Fruit fly (Drosophila melanogaster): Measurements from ENCODE around the gene CG9072.

CG9072 gene

DNA sequence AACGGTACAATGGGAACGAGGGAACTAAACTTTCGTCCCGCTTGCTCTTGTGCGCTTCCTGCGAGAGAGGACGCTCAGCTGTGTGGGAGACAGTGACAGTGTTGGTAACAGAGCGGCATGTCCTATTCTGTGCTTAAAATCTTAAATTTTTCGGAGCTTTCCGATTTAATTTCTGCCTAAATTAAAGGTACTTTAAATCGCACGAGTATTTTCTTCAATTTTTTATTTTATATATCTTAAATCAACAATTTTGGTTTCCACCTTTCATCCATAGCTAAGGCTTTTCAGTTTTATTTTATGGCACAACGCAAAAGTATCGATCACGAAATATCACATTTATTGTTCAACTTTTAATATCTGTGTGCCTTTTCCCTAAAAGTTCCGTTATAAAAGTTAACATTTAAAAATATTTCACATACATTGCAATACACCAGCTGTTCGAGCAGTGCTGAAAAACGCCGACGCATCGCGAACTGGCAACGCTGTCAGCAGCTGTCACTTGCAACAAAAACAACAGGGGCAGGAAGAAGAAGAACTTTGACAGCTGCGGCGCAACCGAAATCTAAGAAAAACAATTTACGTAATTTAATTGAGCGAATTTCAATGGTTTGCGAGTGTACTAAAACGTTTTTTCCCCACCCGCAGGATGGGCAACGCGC is 32.3 kb downstream of the CG9072 start, which contains the start of the genes hiw and ND-B18 (continued):
- peak; percentile 29 for TF ChIP-seq CG13624 (GFP tag; optimal IDR thresholded peaks at IDR 0.05)
- TF ChIP-seq Xrp1 (GFP tag; IDR thresholded peaks at IDR 0.05), result no peak
- TF ChIP-seq CG13287 (GFP tag; IDR thresholded peaks at IDR 0.05; ENCODE audit: partially characterized antibody), result peak; percentile 34; the same call in 1 of the 2 replicates
- TF ChIP-seq dati (GFP tag; IDR thresholded peaks at IDR 0.05), result no peak
- no peak for TF ChIP-seq en (GFP tag; optimal IDR thresholded peaks at IDR 0.05)
- no peak for TF ChIP-seq Jarid2 (GFP tag; optimal IDR thresholded peaks at IDR 0.05)
- TF ChIP-seq Doc2 (GFP tag; IDR thresholded peaks at IDR 0.05), result no peak
- TF ChIP-seq Lpt (GFP tag; optimal IDR thresholded peaks at IDR 0.05), result no peak
- TF ChIP-seq Meics (GFP tag; optimal IDR thresholded peaks at IDR 0.05), result no peak
- TF ChIP-seq wek (GFP tag; optimal IDR thresholded peaks at IDR 0.05), result no peak
- no peak for TF ChIP-seq CG2129 (GFP tag; IDR thresholded peaks at IDR 0.05; ENCODE audit: partially characterized antibody)
- TF ChIP-seq CG9876 (GFP tag; optimal IDR thresholded peaks at IDR 0.05), result no peak
- TF ChIP-seq zfh2 (GFP tag; optimal IDR thresholded peaks at IDR 0.05), result peak; percentile 43
- TF ChIP-seq bab2 (GFP tag; optimal IDR thresholded peaks at IDR 0.05), result no peak
- no peak for TF ChIP-seq hth (optimal IDR thresholded peaks at IDR 0.05)
- no peak for TF ChIP-seq klu (GFP tag; IDR thresholded peaks at IDR 0.05)
- TF ChIP-seq tna (GFP tag; IDR thresholded peaks at IDR 0.05; ENCODE audit: partially characterized antibody), result no peak
- TF ChIP-seq dm (GFP tag; optimal IDR thresholded peaks at IDR 0.05), result no peak
- TF ChIP-seq CG2116 (GFP tag; optimal IDR thresholded peaks at IDR 0.05), result peak; percentile 47
- peak; percentile 36 for TF ChIP-seq Sin3A (optimal IDR thresholded peaks at IDR 0.05)
- TF ChIP-seq CG3995 (GFP tag; optimal IDR thresholded peaks at IDR 0.05), result peak; percentile 64
- TF ChIP-seq CG10462 (GFP tag; optimal IDR thresholded peaks at IDR 0.05), result no peak
- peak; percentile 13 for TF ChIP-seq CG8290 (GFP tag; optimal IDR thresholded peaks at IDR 0.05)
- no peak for TF ChIP-seq CG8290 (tag; optimal IDR thresholded peaks at IDR 0.05)
- TF ChIP-seq Lhr (GFP tag; optimal IDR thresholded peaks at IDR 0.05), result peak; percentile 9
- no peak for TF ChIP-seq nau (GFP tag; optimal IDR thresholded peaks at IDR 0.05)
- no peak for TF ChIP-seq ems (GFP tag; optimal IDR thresholded peaks at IDR 0.05)
- no peak for TF ChIP-seq CG5245 (GFP tag; optimal IDR thresholded peaks at IDR 0.05)
- peak; percentile 9 for TF ChIP-seq CG10209 (GFP tag; optimal IDR thresholded peaks at IDR 0.05)
- TF ChIP-seq CG12236 (GFP tag; optimal IDR thresholded peaks at IDR 0.05), result no peak
- 0 out of 2 replicates have a peak, but pooled peaks have one; percentile 10 for TF ChIP-seq CG11085 (GFP tag; IDR thresholded peaks at IDR 0.05)
- TF ChIP-seq D19A (tag; optimal IDR thresholded peaks at IDR 0.05), result no peak
- TF ChIP-seq HHEX (GFP tag; optimal IDR thresholded peaks at IDR 0.05), result peak; percentile 17
- TF ChIP-seq Spps (tag; optimal IDR thresholded peaks at IDR 0.05), result no peak
- peak; percentile 17 for TF ChIP-seq CG17829 (tag; optimal IDR thresholded peaks at IDR 0.05)
- peak; percentile 8 for TF ChIP-seq CG9817 (tag; optimal IDR thresholded peaks at IDR 0.05)
- no peak for TF ChIP-seq Adf1 (GFP tag; IDR thresholded peaks at IDR 0.05)
- TF ChIP-seq al (GFP tag; IDR thresholded peaks at IDR 0.05), result no peak
- TF ChIP-seq nerfin-2 (GFP tag; IDR thresholded peaks at IDR 0.05; ENCODE audit: partially characterized antibody), result no peak
- TF ChIP-seq eyg (GFP tag; optimal IDR thresholded peaks at IDR 0.05), result no peak
- TF ChIP-seq CG16863 (GFP tag; optimal IDR thresholded peaks at IDR 0.05), result no peak
- TF ChIP-seq pan (optimal IDR thresholded peaks at IDR 0.05), result no peak
- no peak for TF ChIP-seq pan (GFP tag; optimal IDR thresholded peaks at IDR 0.05 in 1 of 2, IDR thresholded peaks at IDR 0.05 in 1 of 2)
- no peak for TF ChIP-seq dan (GFP tag; IDR thresholded peaks at IDR 0.05)
- TF ChIP-seq tio (GFP tag; optimal IDR thresholded peaks at IDR 0.05), result no peak
- TF ChIP-seq z (GFP tag; IDR thresholded peaks at IDR 0.05), result no peak
- no peak for TF ChIP-seq CG7928 (GFP tag; optimal IDR thresholded peaks at IDR 0.05)
- peak; percentile 21 for TF ChIP-seq Xbp1 (GFP tag; optimal IDR thresholded peaks at IDR 0.05)
- no peak for TF ChIP-seq fru (optimal IDR thresholded peaks at IDR 0.05)
- TF ChIP-seq CG3847 (GFP tag; IDR thresholded peaks at IDR 0.05), result peak; percentile 79
- peak; percentile 83 for TF ChIP-seq pzg (GFP tag; optimal IDR thresholded peaks at IDR 0.05)
- TF ChIP-seq CG30431 (GFP tag; optimal IDR thresholded peaks at IDR 0.05), result no peak
- TF ChIP-seq peb (GFP tag; IDR thresholded peaks at IDR 0.05), result no peak

Measured in whole organism, embryonic.